Fruit fly (Drosophila melanogaster) whole organism, prepupa: ENCODE data around the gene Pdss2.

Experiments used
- CG11762 ChIP-seq: fragments of 200-800 bp; sonication (Bioruptor generic); optimal IDR thresholded peaks from 3 replicates; lab custom pipeline; 2016; ENCODE audit warnings: missing biosample characterization, missing genetic modification characterization; ENCODE audit not compliant: insufficient read depth
- CG1621 ChIP-seq: fragments of 200-800 bp; sonication (Bioruptor generic); optimal IDR thresholded peaks from 3 replicates; lab custom pipeline; 2018; ENCODE audit warnings: missing biosample characterization, mild to moderate bottlenecking, missing genetic modification characterization
- CG16779 ChIP-seq: fragments of 200-800 bp; sonication (Bioruptor generic); optimal IDR thresholded peaks from 3 replicates; lab custom pipeline; 2017; ENCODE audit warnings: missing biosample characterization, mild to moderate bottlenecking, missing genetic modification characterization
- CG3919 ChIP-seq: fragments of 200-800 bp; sonication (Bioruptor generic); optimal IDR thresholded peaks from 3 replicates; lab custom pipeline; 2016; ENCODE audit warnings: missing biosample characterization, missing genetic modification characterization
- CG6808 ChIP-seq: fragments of 200-800 bp; sonication (Bioruptor generic); optimal IDR thresholded peaks from 3 replicates; lab custom pipeline; 2017; ENCODE audit warnings: missing biosample characterization, missing genetic modification characterization, mild to moderate bottlenecking, moderate library complexity, missing genetic modification reagents
- Ets96B ChIP-seq: fragments of 200-800 bp; optimal IDR thresholded peaks from 2 replicates; lab custom pipeline; 2019; ENCODE audit warnings: missing biosample characterization, mild to moderate bottlenecking, missing genetic modification characterization, moderate library complexity
- Hr39 ChIP-seq: fragments of 200-800 bp; sonication (Bioruptor generic); optimal IDR thresholded peaks from 2 replicates; lab custom pipeline; 2016; ENCODE audit warnings: missing biosample characterization, missing genetic modification characterization
- OdsH ChIP-seq: fragments of 200-800 bp; sonication (Bioruptor generic); optimal IDR thresholded peaks from 3 replicates; lab custom pipeline; 2016; ENCODE audit warnings: missing biosample characterization, missing genetic modification characterization
- Sox15 ChIP-seq: fragments of 200-800 bp; sonication (Bioruptor generic); optimal IDR thresholded peaks from 3 replicates; lab custom pipeline; 2016; ENCODE audit warnings: missing biosample characterization, missing genetic modification characterization
- acj6 ChIP-seq: fragments of 200-800 bp; sonication (Bioruptor generic); optimal IDR thresholded peaks from 3 replicates; lab custom pipeline; 2016; ENCODE audit warnings: missing biosample characterization, missing genetic modification characterization
- cyc ChIP-seq: fragments of 200-800 bp; sonication (Bioruptor generic); optimal IDR thresholded peaks from 3 replicates; lab custom pipeline; 2016; ENCODE audit warnings: missing biosample characterization, missing genetic modification characterization
- dsx ChIP-seq: fragments of 200-800 bp; optimal IDR thresholded peaks from 3 replicates; lab custom pipeline; 2019; ENCODE audit warnings: missing biosample characterization, mild to moderate bottlenecking, missing genetic modification characterization, moderate library complexity; ENCODE audit not compliant: poor library complexity, severe bottlenecking
- svp ChIP-seq: fragments of 200-800 bp; sonication (Bioruptor generic); peaks from one replicate; lab custom pipeline; 2016; ENCODE audit warnings: missing biosample characterization, missing genetic modification characterization

dm6 chr3L:21055839-21056238 lies 28.1 kb downstream of the Pdss2 start:
- TF ChIP-seq acj6 (GFP tag; lab: Kevin White, UChicago) (no peak), dsx (GFP tag; lab: Kevin White, UChicago) (no peak), Sox15 (GFP tag; lab: Kevin White, UChicago) (no peak), cyc (no peak), CG11762 (no peak), Ets96B (no peak), Hr39 (no peak), CG16779 (tag; lab: Kevin White, UChicago) (no peak), CG1621 (no peak), CG3919 (GFP tag; lab: Kevin White, UChicago) (no peak), svp (no peak), CG6808 (GFP tag; lab: Kevin White, UChicago) (no peak), OdsH (GFP tag; lab: Kevin White, UChicago) (no peak)
